Worm (Caenorhabditis elegans) whole organism, L3 larva: Measurements from ENCODE around the gene Y51H4A.936.
"Not testable (repeated sequence)": the region's sequence is repeated elsewhere in the genome, so short reads cannot be mapped to it uniquely, and the experiment has no call there.

Experiments used
- R02D3.7 ChIP-seq: fragments of 150-350 bp; optimal IDR thresholded peaks from 2 replicates; lab custom pipeline; 2014; ENCODE audit warnings: missing biosample characterization, missing genetic modification characterization
- ZK546.5 ChIP-seq: sonication (generic microtip); optimal IDR thresholded peaks from 2 replicates; lab custom pipeline; 2017; ENCODE audit warnings: missing biosample characterization, missing genetic modification characterization
- ama-1 ChIP-seq: fragments of 150-350 bp; optimal IDR thresholded peaks from 2 replicates; lab custom pipeline; 2018
- ceh-82 ChIP-seq: fragments of 150-350 bp; optimal IDR thresholded peaks from 2 replicates; lab custom pipeline; 2014; ENCODE audit warnings: missing biosample characterization, missing genetic modification characterization
- elt-2 ChIP-seq: sonication (generic microtip); optimal IDR thresholded peaks from 2 replicates; lab custom pipeline; 2016; ENCODE audit warnings: missing genetic modification reagents, mild to moderate bottlenecking, missing genetic modification characterization, missing compliant biosample characterization
- fkh-10 ChIP-seq: sonication (generic microtip); optimal IDR thresholded peaks from 2 replicates; lab custom pipeline; 2017; ENCODE audit warnings: missing biosample characterization, missing genetic modification reagents, missing genetic modification characterization
- fos-1 ChIP-seq: fragments of 150-350 bp; optimal IDR thresholded peaks from 2 replicates; lab custom pipeline; 2014; ENCODE audit warnings: missing biosample characterization, missing genetic modification characterization
- lin-15B ChIP-seq: fragments of 150-350 bp; optimal IDR thresholded peaks from 2 replicates; lab custom pipeline; 2014; ENCODE audit warnings: missing biosample characterization, missing genetic modification characterization
- lin-39 ChIP-seq: fragments of 150-350 bp; optimal IDR thresholded peaks from 2 replicates; lab custom pipeline; 2018; ENCODE audit warnings: missing biosample characterization, missing genetic modification reagents, missing genetic modification characterization
- nfya-1 ChIP-seq: sonication (generic microtip); optimal IDR thresholded peaks from 2 replicates; lab custom pipeline; 2017; ENCODE audit warnings: missing genetic modification characterization, mild to moderate bottlenecking, missing compliant biosample characterization, antibody characterized with exemption, moderate library complexity; ENCODE audit not compliant: insufficient read depth
- nhr-28 ChIP-seq: fragments of 150-350 bp; optimal IDR thresholded peaks from 2 replicates; lab custom pipeline; 2014; ENCODE audit warnings: missing biosample characterization, missing genetic modification characterization
- tbx-2 ChIP-seq: sonication (generic microtip); optimal IDR thresholded peaks from 2 replicates; lab custom pipeline; 2016; ENCODE audit warnings: mild to moderate bottlenecking, missing genetic modification characterization, missing compliant biosample characterization
- unc-62 ChIP-seq: fragments of 150-350 bp; sonication (generic microtip); optimal IDR thresholded peaks from 4 replicates; lab custom pipeline; 2014; ENCODE audit warnings: missing biosample characterization, missing genetic modification reagents, missing genetic modification characterization

DNA sequence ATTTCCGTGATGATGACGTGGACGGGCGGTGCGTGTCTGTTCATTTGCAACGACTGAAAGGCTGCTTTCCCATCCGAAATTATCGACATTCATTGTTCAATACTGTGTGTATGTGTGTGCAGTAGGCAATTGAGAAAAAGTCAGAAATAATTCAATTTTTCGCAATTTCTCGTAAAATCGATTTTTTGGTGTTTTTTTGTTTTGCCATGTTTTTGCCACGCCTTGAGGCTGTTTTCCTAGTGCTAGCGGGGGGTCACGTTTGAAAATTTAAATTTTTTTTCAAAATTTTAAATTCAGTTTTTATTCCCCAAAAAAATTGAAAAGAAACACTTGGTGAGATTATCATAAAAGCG is 17.0 kb downstream of the Y51H4A.936 start, which contains the start of gene Y51H4A.13:
- not testable (repeated sequence) for TF ChIP-seq ama-1 (lab: Kevin White, UChicago); unc-62 (GFP tag; lab: Kevin White, UChicago); fos-1 (tag; lab: Kevin White, UChicago); ceh-82 (tag; lab: Kevin White, UChicago); ZK546.5; fkh-10 (GFP tag; lab: Kevin White, UChicago); lin-15B (tag; lab: Kevin White, UChicago); nhr-28 (tag; lab: Kevin White, UChicago); lin-39; R02D3.7; tbx-2 (tag; lab: Kevin White, UChicago); elt-2 (tag; lab: Kevin White, UChicago); nfya-1 (tag; lab: Kevin White, UChicago)
